Worm (Caenorhabditis elegans): ENCODE results near the gene fut-6.

The fut-6 gene

ce11 chrII:4671692-4672091 lies 16.0 kb upstream of the fut-6 start, which contains the start of gene T05A7.6:
T05A7.6 (minus strand) TSS chrII:4671792.
- TF ChIP-seq lin-35 (GFP tag; optimal IDR thresholded peaks at IDR 0.05) (no peak), ztf-26 (tag; optimal IDR thresholded peaks at IDR 0.05) (no peak), B0336.3 (GFP tag; IDR thresholded peaks at IDR 0.05) (no peak), sea-2 (GFP tag; IDR thresholded peaks at IDR 0.05) (no peak), F10E7.11 (tag; optimal IDR thresholded peaks at IDR 0.05) (no peak)

- no peak for TF ChIP-seq somi-1 (GFP tag; optimal IDR thresholded peaks at IDR 0.05)
These were observed 11.8 kb upstream of the fut-6 start, which contains the start of gene fut-5 for ce11 chrII:4667572-4667971. fut-5 (minus strand) TSS chrII:4667672.

- TF ChIP-seq F23B12.7 (tag; optimal IDR thresholded peaks at IDR 0.05; ENCODE audit: insufficient read depth), result no peak
- no peak for TF ChIP-seq nhr-80 (tag; optimal IDR thresholded peaks at IDR 0.05)
- TF ChIP-seq ceh-91 (GFP tag; IDR thresholded peaks at IDR 0.05), result no peak
- no peak for TF ChIP-seq rpc-1 (optimal IDR thresholded peaks at IDR 0.05)
- TF ChIP-seq rpc-1 (tag; optimal IDR thresholded peaks at IDR 0.05), result no peak
- TF ChIP-seq hmg-20 (GFP tag; IDR thresholded peaks at IDR 0.05), result no peak
- no peak for TF ChIP-seq nhr-179 (tag; optimal IDR thresholded peaks at IDR 0.05)
- TF ChIP-seq Y53G8AR.9 (GFP tag; conservative IDR thresholded peaks at IDR 0.05), result no peak
- TF ChIP-seq tbx-9 (tag; optimal IDR thresholded peaks at IDR 0.05; ENCODE audit: borderline replicate concordance), result no peak
- TF ChIP-seq mel-28 (tag; optimal IDR thresholded peaks at IDR 0.05; ENCODE audit: borderline replicate concordance), result no peak
These were observed 9.6 kb upstream of the fut-6 start, which contains the start of gene T05A7.11 for ce11 chrII:4665359-4665758. T05A7.11 (minus strand) TSS chrII:4665459.

- TF ChIP-seq rec-8 (tag; optimal IDR thresholded peaks at IDR 0.05) (no peak), hmg-1.2 (GFP tag; IDR thresholded peaks at IDR 0.05) (no peak), ztf-28 (GFP tag; IDR thresholded peaks at IDR 0.05) (no peak), F49E8.2 (tag; optimal IDR thresholded peaks at IDR 0.05; ENCODE audit: insufficient read depth) (no peak), repo-1 (tag; optimal IDR thresholded peaks at IDR 0.05) (no peak), unc-130 (GFP tag; optimal IDR thresholded peaks at IDR 0.05) (no peak), lin-35 (GFP tag; optimal IDR thresholded peaks at IDR 0.05) (no peak), ztf-3 (GFP tag; optimal IDR thresholded peaks at IDR 0.05) (no peak), F55B11.4 (tag; optimal IDR thresholded peaks at IDR 0.05; ENCODE audit: borderline replicate concordance, insufficient read depth) (no peak), atf-7 (tag; optimal IDR thresholded peaks at IDR 0.05) (no peak), die-1 (tag; optimal IDR thresholded peaks at IDR 0.05) (no peak), B0336.3 (GFP tag; IDR thresholded peaks at IDR 0.05) (no peak), ztf-6 (GFP tag; IDR thresholded peaks at IDR 0.05) (no peak), tbp1 (GFP tag; optimal IDR thresholded peaks at IDR 0.05) (no peak), F10E7.11 (tag; optimal IDR thresholded peaks at IDR 0.05) (no peak)
These were observed 7.5 kb upstream of the fut-6 start, which contains the start of gene T05A7.12 for ce11 chrII:4663186-4663585. T05A7.12 (minus strand) TSS chrII:4663286.

ce11 chrII:4661278-4661677 lies 5.5 kb upstream of the fut-6 start, which contains the start of gene T05A7.13:
T05A7.13 (minus strand) TSS chrII:4661378.
- TF ChIP-seq ceh-27 (GFP tag; optimal IDR thresholded peaks at IDR 0.05) (no peak), attf-3 (GFP tag; conservative IDR thresholded peaks at IDR 0.05) (no peak), F37B4.10 (GFP tag; IDR thresholded peaks at IDR 0.05) (no peak), K12H6.12 (tag; optimal IDR thresholded peaks at IDR 0.05) (no peak), mcd-1 (GFP tag; IDR thresholded peaks at IDR 0.05) (no peak), lin-26 (GFP tag; IDR thresholded peaks at IDR 0.05) (no peak), athp-1 (tag; optimal IDR thresholded peaks at IDR 0.05) (no peak), die-1 (tag; optimal IDR thresholded peaks at IDR 0.05) (no peak)
